Worm (Caenorhabditis elegans) whole organism, midembryonic: Measurements from ENCODE around the gene Y39B6A.30.

Experiments used
- T22C8.4 ChIP-seq: fragments of 200-800 bp; sonication (Bioruptor generic); IDR thresholded peaks from 2 replicates; pipeline ENCODE4 v1.3.6; 2022; ENCODE audit warnings: missing genetic modification characterization, missing compliant biosample characterization
- cog-1 ChIP-seq: sonication (generic microtip); optimal IDR thresholded peaks from 2 replicates; lab custom pipeline; 2016; ENCODE audit warnings: missing genetic modification characterization, missing compliant biosample characterization
- flt-1 ChIP-seq: fragments of 200-800 bp; sonication (Bioruptor generic); IDR thresholded peaks from 2 replicates; pipeline ENCODE4 v1.3.6; 2022; ENCODE audit warnings: missing genetic modification characterization, missing compliant biosample characterization
- klf-2 ChIP-seq: fragments of 200-800 bp; sonication (Bioruptor generic); conservative IDR thresholded peaks from 2 replicates; pipeline ENCODE4 v1.3.6; 2022; ENCODE audit warnings: missing genetic modification reagents, missing genetic modification characterization, missing compliant biosample characterization
- med-1 ChIP-seq: sonication (generic microtip); optimal IDR thresholded peaks from 2 replicates; lab custom pipeline; 2017; ENCODE audit warnings: missing genetic modification characterization, mild to moderate bottlenecking, missing compliant biosample characterization, antibody characterized with exemption, missing genetic modification reagents; ENCODE audit not compliant: insufficient read depth
- ref-1 ChIP-seq: fragments of 200-800 bp; sonication (Bioruptor generic); conservative IDR thresholded peaks from 2 replicates; pipeline ENCODE4 v1.3.6; 2022; ENCODE audit warnings: missing genetic modification reagents, missing genetic modification characterization, missing compliant biosample characterization
- tab-1 ChIP-seq: fragments of 200-800 bp; sonication (Bioruptor generic); IDR thresholded peaks from 2 replicates; pipeline ENCODE4 v1.3.6; 2022; ENCODE audit warnings: missing genetic modification characterization, missing compliant biosample characterization
- ztf-23 ChIP-seq: fragments of 200-800 bp; sonication (Bioruptor generic); IDR thresholded peaks from 2 replicates; pipeline ENCODE4 v1.3.6; 2022; ENCODE audit warnings: missing genetic modification reagents, missing genetic modification characterization, missing compliant biosample characterization

Y39B6A.30 gene

ce11 chrV:19063326-19063725 is 49.0 kb downstream of the Y39B6A.30 start:
- TF ChIP-seq T22C8.4 (GFP tag; lab: Robert Waterston, UW) (peak; percentile 44; the same call in 1 of the 2 replicates), tab-1 (GFP tag; lab: Robert Waterston, UW) (no peak)

ce11 chrV:19065945-19066344 is 51.6 kb downstream of the Y39B6A.30 start:
- TF ChIP-seq T22C8.4 (GFP tag; lab: Robert Waterston, UW), result peak; percentile 66

ce11 chrV:19068888-19069287 is 54.5 kb downstream of the Y39B6A.30 start:
- TF ChIP-seq cog-1 (tag; lab: Kevin White, UChicago), result no peak
- no peak for TF ChIP-seq tab-1 (GFP tag; lab: Robert Waterston, UW)
- TF ChIP-seq T22C8.4 (GFP tag; lab: Robert Waterston, UW), result 0 out of 2 replicates have a peak, but pooled peaks have one; percentile 7
- TF ChIP-seq klf-2 (GFP tag; lab: Robert Waterston, UW), result no peak
- TF ChIP-seq med-1 (GFP tag; lab: Kevin White, UChicago), result no peak
- TF ChIP-seq flt-1, result no peak
- TF ChIP-seq ztf-23, result no peak
- TF ChIP-seq ref-1 (GFP tag; lab: Robert Waterston, UW), result no peak
